Worm (Caenorhabditis elegans) whole organism, L1 larva: ENCODE data around the gene C06E4.3.
A peak's percentile ranks its signal among the peaks of the same experiment; 100 is the strongest.
"Not testable (repeated sequence)": the region's sequence is repeated elsewhere in the genome, so short reads cannot be mapped to it uniquely, and the experiment has no call there.

ENCODE experiments used
- C34B4.2 ChIP-seq: sonication (generic microtip); optimal IDR thresholded peaks from 2 replicates; lab custom pipeline; 2017; ENCODE audit warnings: mild to moderate bottlenecking, missing genetic modification characterization, missing compliant biosample characterization
- Y116A8C.19 ChIP-seq: sonication (generic microtip); optimal IDR thresholded peaks from 2 replicates; lab custom pipeline; 2016; ENCODE audit warnings: missing compliant biosample characterization, missing genetic modification characterization, borderline replicate concordance
- aly-2 ChIP-seq: fragments of 150-350 bp; optimal IDR thresholded peaks from 2 replicates; lab custom pipeline; 2014; ENCODE audit warnings: missing biosample characterization, missing genetic modification characterization
- ceh-82 ChIP-seq, 3 experiments: fragments of 150-350 bp in 1 of 3; sonication (generic microtip) in 2 of 3; optimal IDR thresholded peaks; 2 replicates each; lab custom pipeline; 2014 to 2017; ENCODE audit warnings: missing biosample characterization in 3 of 3, missing genetic modification characterization in 3 of 3
- ceh-90 ChIP-seq: sonication (generic microtip); optimal IDR thresholded peaks from 2 replicates; lab custom pipeline; 2016; ENCODE audit warnings: missing genetic modification characterization, missing compliant biosample characterization
- ces-1 ChIP-seq: fragments of 150-350 bp; optimal IDR thresholded peaks from 2 replicates; lab custom pipeline; 2014; ENCODE audit warnings: missing biosample characterization, missing genetic modification reagents, missing genetic modification characterization
- efl-1 ChIP-seq, 4 experiments: fragments of 150-350 bp; optimal IDR thresholded peaks in 3 of 4; peaks in 1 of 4; 1 replicate in 1 of 4; 2 replicates in 3 of 4; lab custom pipeline; 2014; ENCODE audit warnings: missing biosample characterization in 2 of 4, missing genetic modification characterization in 2 of 4, missing genetic modification reagents in 2 of 4
- elt-3 ChIP-seq, 6 experiments: fragments of 150-350 bp in 1 of 6; sonication (generic microtip); optimal IDR thresholded peaks; 2 replicates each; lab custom pipeline; 2017 to 2018; ENCODE audit warnings: missing biosample characterization in 6 of 6, missing genetic modification characterization in 6 of 6, inconsistent platforms in 1 of 6
- ets-5 ChIP-seq: fragments of 200-800 bp; sonication (Bioruptor generic); IDR thresholded peaks from 2 replicates; pipeline ENCODE4 v1.3.6; 2022; ENCODE audit warnings: missing genetic modification characterization, missing compliant biosample characterization
- fkh-4 ChIP-seq: sonication (generic microtip); optimal IDR thresholded peaks from 2 replicates; lab custom pipeline; 2016; ENCODE audit warnings: missing compliant biosample characterization, missing genetic modification characterization, borderline replicate concordance
- fos-1 ChIP-seq: fragments of 150-350 bp; optimal IDR thresholded peaks from 2 replicates; lab custom pipeline; 2014; ENCODE audit warnings: missing biosample characterization, missing genetic modification characterization
- hpl-2 ChIP-seq: fragments of 150-350 bp; optimal IDR thresholded peaks from 2 replicates; lab custom pipeline; 2014; ENCODE audit warnings: missing biosample characterization, missing genetic modification reagents, missing genetic modification characterization
- mdl-1 ChIP-seq, 2 experiments: fragments of 150-350 bp; optimal IDR thresholded peaks; 2 replicates each; lab custom pipeline; 2014 to 2017; ENCODE audit warnings: missing biosample characterization in 2 of 2, missing genetic modification characterization in 2 of 2, inconsistent platforms in 1 of 2
- nhr-11 ChIP-seq: fragments of 150-350 bp; optimal IDR thresholded peaks from 2 replicates; lab custom pipeline; 2014; ENCODE audit warnings: missing biosample characterization, missing genetic modification characterization
- nhr-19 ChIP-seq: fragments of 200-800 bp; sonication (Bioruptor generic); conservative IDR thresholded peaks from 2 replicates; pipeline ENCODE4 v1.3.6; 2022; ENCODE audit warnings: missing genetic modification characterization, missing compliant biosample characterization
- nhr-71 ChIP-seq: sonication (generic microtip); optimal IDR thresholded peaks from 2 replicates; lab custom pipeline; 2016; ENCODE audit warnings: mild to moderate bottlenecking, missing genetic modification characterization, moderate library complexity, missing compliant biosample characterization
- nhr-76 ChIP-seq: sonication (generic microtip); optimal IDR thresholded peaks from 2 replicates; lab custom pipeline; 2017; ENCODE audit warnings: missing biosample characterization, missing genetic modification characterization
- nhr-84 ChIP-seq: sonication (generic microtip); optimal IDR thresholded peaks from 2 replicates; lab custom pipeline; 2017; ENCODE audit warnings: missing biosample characterization, missing genetic modification characterization
- pqm-1 ChIP-seq: sonication (generic microtip); optimal IDR thresholded peaks from 3 replicates; lab custom pipeline; 2017; ENCODE audit warnings: missing biosample characterization, missing genetic modification characterization
- rnt-1 ChIP-seq: sonication (generic microtip); optimal IDR thresholded peaks from 2 replicates; lab custom pipeline; 2016; ENCODE audit warnings: mild to moderate bottlenecking, missing genetic modification characterization, moderate library complexity, missing compliant biosample characterization
- snpc-4 ChIP-seq: fragments of 150-350 bp; optimal IDR thresholded peaks from 2 replicates; lab custom pipeline; 2014; ENCODE audit warnings: missing biosample characterization, missing genetic modification characterization
- snu-23 ChIP-seq: sonication (generic microtip); optimal IDR thresholded peaks from 2 replicates; lab custom pipeline; 2016; ENCODE audit warnings: missing genetic modification characterization, missing compliant biosample characterization
- sox-4 ChIP-seq: sonication (generic microtip); optimal IDR thresholded peaks from 2 replicates; lab custom pipeline; 2016; ENCODE audit warnings: missing genetic modification characterization, missing compliant biosample characterization
- sup-37 ChIP-seq: fragments of 200-800 bp; sonication (Bioruptor generic); optimal IDR thresholded peaks from 2 replicates; lab custom pipeline; 2018; ENCODE audit warnings: mild to moderate bottlenecking, missing genetic modification characterization, missing compliant biosample characterization
- tbx-2 ChIP-seq: sonication (generic microtip); optimal IDR thresholded peaks from 2 replicates; lab custom pipeline; 2016; ENCODE audit warnings: missing genetic modification characterization, missing compliant biosample characterization
- unc-130 ChIP-seq: fragments of 150-350 bp; optimal IDR thresholded peaks from 2 replicates; lab custom pipeline; 2017; ENCODE audit warnings: missing biosample characterization, missing genetic modification characterization, inconsistent platforms
- unc-62 ChIP-seq: fragments of 150-350 bp; optimal IDR thresholded peaks from 2 replicates; lab custom pipeline; 2014; ENCODE audit warnings: missing biosample characterization, missing genetic modification reagents, missing genetic modification characterization
- unc-86 ChIP-seq: sonication (generic microtip); optimal IDR thresholded peaks from 2 replicates; lab custom pipeline; 2016; ENCODE audit warnings: missing genetic modification characterization, missing compliant biosample characterization
- unc-98 ChIP-seq: fragments of 200-800 bp; sonication (Bioruptor generic); IDR thresholded peaks from 2 replicates; pipeline ENCODE4 v1.3.6; 2022; ENCODE audit warnings: missing genetic modification characterization, missing compliant biosample characterization
- zip-4 ChIP-seq: fragments of 200-800 bp; sonication (Bioruptor generic); optimal IDR thresholded peaks from 2 replicates; lab custom pipeline; 2018; ENCODE audit warnings: mild to moderate bottlenecking, missing genetic modification characterization, moderate library complexity, missing compliant biosample characterization
- ztf-4 ChIP-seq: fragments of 150-350 bp; optimal IDR thresholded peaks from 2 replicates; lab custom pipeline; 2014; ENCODE audit warnings: missing biosample characterization, missing genetic modification characterization

The C06E4.3 gene

DNA sequence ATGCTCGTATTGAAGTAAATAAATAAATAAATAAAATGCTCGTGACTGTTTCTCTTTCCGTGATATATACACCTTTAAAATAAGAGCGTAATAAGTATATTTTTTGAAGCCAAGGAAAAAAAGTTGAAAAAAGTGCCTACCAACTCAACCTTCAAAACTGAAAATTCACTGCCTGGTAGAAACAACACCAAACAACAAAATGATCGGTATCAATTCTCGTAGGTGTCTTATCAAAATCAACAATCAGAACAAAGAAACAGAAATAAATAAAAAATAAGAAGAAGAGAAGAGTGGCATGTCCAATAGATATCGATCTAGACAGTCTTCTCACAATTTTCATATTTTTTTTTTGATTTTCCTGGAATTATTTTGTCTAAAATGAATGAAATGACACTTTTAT lies 16.8 kb upstream of the C06E4.3 start, which contains the start of gene afmd-1:
TSS of gene afmd-1 (plus strand) at position 316 of the 400 bp plus-strand sequence.
- no peak for TF ChIP-seq fkh-4 (tag; lab: Kevin White, UChicago)
- TF ChIP-seq C34B4.2 (tag; lab: Kevin White, UChicago): no peak

DNA sequence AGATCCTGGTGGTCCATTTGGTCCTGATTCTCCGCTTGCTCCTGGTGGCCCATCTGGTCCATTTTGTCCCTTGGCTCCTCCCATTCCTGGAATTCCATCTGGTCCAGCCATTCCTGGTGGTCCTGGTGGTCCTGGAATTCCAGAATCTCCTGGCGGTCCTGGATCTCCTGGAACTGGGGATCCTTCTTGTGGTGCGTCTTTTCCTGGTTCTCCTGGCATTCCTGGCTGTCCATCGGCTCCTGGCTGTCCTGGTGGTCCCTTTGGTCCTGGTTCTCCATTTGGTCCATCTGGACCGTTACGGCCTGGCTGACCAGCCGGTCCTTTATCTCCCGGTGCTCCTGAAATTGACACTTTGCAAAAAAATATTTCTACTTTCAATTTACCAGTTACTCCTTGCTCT lies 15.1 kb upstream of the C06E4.3 start:
- TF ChIP-seq elt-3 (tag; optimal IDR thresholded peaks at IDR 0.05; lab: Kevin White, UChicago) (no peak), fos-1 (no peak), ztf-4 (tag; lab: Kevin White, UChicago) (no peak), nhr-71 (no peak), nhr-84 (tag; lab: Kevin White, UChicago) (no peak), ces-1 (GFP tag; lab: Kevin White, UChicago) (no peak), sup-37 (GFP tag; lab: Kevin White, UChicago) (no peak), sox-4 (tag; lab: Kevin White, UChicago) (no peak), nhr-76 (tag; lab: Kevin White, UChicago) (no peak), ceh-90 (tag; lab: Kevin White, UChicago) (no peak), mdl-1 (tag; optimal IDR thresholded peaks at IDR 0.05; lab: Kevin White, UChicago) (no peak), unc-86 (tag; lab: Kevin White, UChicago) (no peak), nhr-11 (tag; lab: Kevin White, UChicago) (no peak), unc-130 (tag; lab: Kevin White, UChicago) (no peak), nhr-19 (no peak), Y116A8C.19 (no peak)
- TF ChIP-seq, all 84 proteins: peak for 0

DNA sequence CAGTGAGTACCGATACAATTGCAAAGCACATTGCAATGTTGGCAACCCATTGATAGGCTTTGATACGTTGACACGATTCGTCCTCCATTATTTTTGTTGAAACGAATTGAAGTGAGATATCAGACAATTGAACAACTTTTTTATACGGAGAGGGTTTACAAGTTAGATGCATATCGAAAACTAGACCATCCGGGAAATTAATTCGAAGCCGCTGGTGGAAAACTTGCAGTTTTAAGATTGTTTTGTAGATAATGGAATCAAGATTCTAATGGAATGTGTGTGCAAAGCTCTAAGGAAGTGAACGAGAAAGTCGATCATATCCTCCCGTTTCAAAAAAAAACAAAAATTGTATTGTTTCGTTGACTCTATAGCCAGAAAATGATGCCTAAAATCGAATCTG lies 14.1 kb upstream of the C06E4.3 start, which contains the start of gene col-114:
TSS of gene col-114 (minus strand) at position 101 of the 400 bp plus-strand sequence.
- TF ChIP-seq snu-23 (no peak), hpl-2 (no peak), efl-1 (optimal IDR thresholded peaks at IDR 0.05; lab: Kevin White, UChicago) (no peak), efl-1 (GFP tag; optimal IDR thresholded peaks at IDR 0.05 in 1 of 2; lab: Kevin White, UChicago) (peak in 1 of 2 experiments; percentile 39), zip-4 (GFP tag; lab: Kevin White, UChicago) (no peak), nhr-71 (no peak)

DNA sequence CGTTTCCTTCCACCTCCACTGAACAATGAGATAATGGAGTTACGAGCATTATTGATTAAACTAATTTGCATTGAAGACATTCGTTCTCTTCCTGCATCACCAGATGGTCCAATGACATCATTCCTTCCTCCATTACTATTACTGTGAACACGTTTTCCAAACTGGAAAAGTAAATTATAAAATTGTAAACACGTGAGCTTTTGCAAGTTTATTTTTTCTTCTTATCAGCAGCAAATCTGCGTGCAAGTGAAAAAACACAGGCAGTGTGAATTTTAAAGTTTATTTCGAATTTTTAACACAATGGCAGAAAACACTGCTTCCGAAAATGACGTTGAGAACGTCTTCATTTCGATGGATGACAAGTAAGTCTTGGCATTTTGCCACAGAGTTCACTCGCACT lies 13.4 kb upstream of the C06E4.3 start, which contains the start of gene D2024.1:
TSS of gene D2024.1 (plus strand) at position 301 of the 400 bp plus-strand sequence.
- TF ChIP-seq rnt-1 (tag; lab: Kevin White, UChicago); nhr-71; mdl-1 (tag; optimal IDR thresholded peaks at IDR 0.05; lab: Kevin White, UChicago): not testable (repeated sequence)

DNA sequence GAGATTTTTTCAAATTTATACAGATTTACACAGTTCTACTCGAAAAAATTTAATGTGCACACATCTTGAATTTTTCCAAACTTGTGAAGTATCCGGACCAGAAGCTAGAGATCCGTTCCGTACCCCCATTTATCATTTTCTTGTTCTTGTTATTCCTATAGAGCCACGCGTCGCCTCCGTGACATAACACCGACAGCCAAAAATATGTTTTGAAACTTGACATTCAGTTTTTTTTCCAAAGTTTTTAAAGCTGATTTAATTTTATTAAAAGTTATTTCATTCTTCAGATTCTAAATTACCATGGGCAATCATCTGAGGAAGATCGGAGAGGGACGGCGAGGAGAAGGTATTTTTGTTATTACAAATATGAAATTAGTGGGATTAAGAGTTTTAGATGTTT lies 10.5 kb upstream of the C06E4.3 start, which contains the start of gene D2024.18:
TSS of gene D2024.18 (plus strand) at position 301 of the 400 bp plus-strand sequence.
- TF ChIP-seq ceh-90 (tag; lab: Kevin White, UChicago) (no peak), unc-98 (GFP tag; lab: Robert Waterston, UW) (no peak)

DNA sequence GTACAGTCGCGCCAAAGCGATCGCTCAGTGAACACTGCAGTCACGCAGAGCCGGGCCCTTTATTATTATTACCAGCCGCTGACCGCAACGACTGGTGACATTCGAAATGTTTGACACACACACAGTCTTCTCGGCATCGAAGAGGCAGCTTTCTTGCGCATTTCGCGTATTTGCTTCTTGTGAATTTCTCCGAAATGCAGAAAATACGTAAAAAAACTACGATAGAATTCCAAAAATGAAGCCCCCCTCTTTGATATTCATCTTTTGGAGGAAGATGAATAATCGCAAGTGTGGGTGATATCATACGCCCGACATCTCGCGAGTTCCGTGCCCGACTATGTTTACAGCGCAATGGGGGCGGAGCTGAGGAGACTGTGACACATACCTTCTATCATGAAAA lies 7.4 kb upstream of the C06E4.3 start:
- no peak for TF ChIP-seq aly-2
- peak; percentile 74 for TF ChIP-seq snpc-4
- no peak for TF ChIP-seq tbx-2 (tag; lab: Kevin White, UChicago)
- TF ChIP-seq unc-62: no peak
- no peak for TF ChIP-seq pqm-1 (tag; lab: Kevin White, UChicago)
- TF ChIP-seq rnt-1 (tag; lab: Kevin White, UChicago): peak; percentile 9

DNA sequence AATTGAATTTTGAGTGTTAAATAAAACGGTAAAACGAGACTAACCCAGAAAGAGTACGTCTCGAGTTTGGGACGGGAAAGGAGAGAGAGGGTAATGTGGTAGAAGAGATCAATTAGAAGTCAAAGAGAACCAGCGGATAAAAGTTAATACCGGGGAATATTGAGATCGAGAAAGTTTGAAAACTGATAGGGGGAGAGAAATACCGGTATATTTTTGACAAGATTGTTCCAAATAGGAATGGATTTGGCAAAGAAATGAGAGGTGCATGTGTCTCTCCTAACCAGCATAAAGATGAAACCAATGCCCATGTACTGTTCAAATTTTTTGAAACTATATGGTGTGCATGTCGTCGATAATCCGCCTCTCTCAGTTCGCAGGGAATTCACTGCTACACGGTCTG lies 6.0 kb upstream of the C06E4.3 start, which contains the start of gene C06E4.5:
TSS of gene C06E4.5 (plus strand) at position 301 of the 400 bp plus-strand sequence.
- TF ChIP-seq ceh-82 (tag; optimal IDR thresholded peaks at IDR 0.05; lab: Kevin White, UChicago); fos-1; ets-5: not testable (repeated sequence)
